Fruit fly (Drosophila melanogaster) whole organism, pupa: ENCODE data around the gene Cyp18a1.

Experiments used
- CG10348 ChIP-seq: fragments of 200-800 bp; sonication (Bioruptor generic); IDR thresholded peaks from 2 replicates; pipeline ENCODE4 v1.3.6; 2022; ENCODE audit warnings: missing biosample characterization, missing genetic modification characterization
- CG12605 ChIP-seq: fragments of 200-800 bp; sonication (Bioruptor generic); IDR thresholded peaks from 2 replicates; pipeline ENCODE4 v1.3.6; 2022; ENCODE audit warnings: missing biosample characterization, missing genetic modification characterization
- CG13204 ChIP-seq: fragments of 200-800 bp; sonication (Bioruptor generic); optimal IDR thresholded peaks from 2 replicates; lab custom pipeline; 2018; ENCODE audit warnings: missing biosample characterization, mild to moderate bottlenecking, missing genetic modification characterization, moderate library complexity
- CG14655 ChIP-seq: fragments of 200-800 bp; sonication (Bioruptor generic); optimal IDR thresholded peaks from 3 replicates; lab custom pipeline; 2017; ENCODE audit warnings: mild to moderate bottlenecking, missing biosample characterization, missing genetic modification reagents, missing genetic modification characterization
- CG15710 ChIP-seq: fragments of 200-800 bp; sonication (Bioruptor generic); optimal IDR thresholded peaks from 2 replicates; lab custom pipeline; 2018; ENCODE audit warnings: missing biosample characterization, mild to moderate bottlenecking, missing genetic modification characterization, moderate library complexity
- CG17806 ChIP-seq: fragments of 200-800 bp; sonication (Bioruptor generic); optimal IDR thresholded peaks from 2 replicates; lab custom pipeline; 2018; ENCODE audit warnings: missing biosample characterization, mild to moderate bottlenecking, missing genetic modification characterization, moderate library complexity
- CG32121 ChIP-seq: fragments of 200-800 bp; sonication (Bioruptor generic); IDR thresholded peaks from 2 replicates; pipeline ENCODE4 v1.3.6; 2022; ENCODE audit warnings: missing biosample characterization, missing genetic modification characterization
- CG34367 ChIP-seq: fragments of 200-800 bp; sonication (Bioruptor generic); optimal IDR thresholded peaks from 2 replicates; lab custom pipeline; 2018; ENCODE audit warnings: missing biosample characterization, mild to moderate bottlenecking, missing genetic modification characterization
- CG4496 ChIP-seq: fragments of 200-800 bp; sonication (Bioruptor generic); IDR thresholded peaks from 3 replicates; pipeline ENCODE4 v1.3.6; 2022; ENCODE audit warnings: missing biosample characterization, missing genetic modification characterization
- CG8159 ChIP-seq: fragments of 200-800 bp; sonication (Bioruptor generic); optimal IDR thresholded peaks from 3 replicates; lab custom pipeline; 2018; ENCODE audit warnings: missing biosample characterization, mild to moderate bottlenecking, missing genetic modification characterization, moderate library complexity
- CG8301 ChIP-seq: fragments of 200-800 bp; sonication (Bioruptor generic); optimal IDR thresholded peaks from 2 replicates; lab custom pipeline; 2018; ENCODE audit warnings: missing biosample characterization, mild to moderate bottlenecking, missing genetic modification characterization
- CG9948 ChIP-seq: fragments of 200-800 bp; sonication (Bioruptor generic); optimal IDR thresholded peaks from 2 replicates; lab custom pipeline; 2018; ENCODE audit warnings: missing biosample characterization, mild to moderate bottlenecking, missing genetic modification characterization, moderate library complexity
- D1 ChIP-seq: fragments of 200-800 bp; sonication (Bioruptor generic); optimal IDR thresholded peaks from 2 replicates; lab custom pipeline; 2018; ENCODE audit warnings: missing biosample characterization, mild to moderate bottlenecking, missing genetic modification characterization, moderate library complexity
- EcR ChIP-seq: fragments of 200-800 bp; sonication (Bioruptor generic); optimal IDR thresholded peaks from 3 replicates; lab custom pipeline; 2019; ENCODE audit warnings: missing biosample characterization, missing genetic modification characterization, mild to moderate bottlenecking, moderate library complexity, missing genetic modification reagents
- Ets98B ChIP-seq: fragments of 200-800 bp; sonication (Bioruptor generic); IDR thresholded peaks from 2 replicates; pipeline ENCODE4 v1.3.6; 2022; ENCODE audit warnings: missing biosample characterization, missing genetic modification characterization
- Pif1B ChIP-seq: fragments of 200-800 bp; sonication (Bioruptor generic); optimal IDR thresholded peaks from 3 replicates; lab custom pipeline; 2016; ENCODE audit warnings: missing biosample characterization, missing genetic modification characterization
- Snoo ChIP-seq: fragments of 200-800 bp; sonication (Bioruptor generic); optimal IDR thresholded peaks from 3 replicates; lab custom pipeline; 2017; ENCODE audit warnings: missing biosample characterization, mild to moderate bottlenecking, missing genetic modification characterization, inconsistent platforms
- fd96Ca ChIP-seq: fragments of 200-800 bp; sonication (Bioruptor generic); IDR thresholded peaks from 3 replicates; pipeline ENCODE4 v1.3.6; 2022; ENCODE audit warnings: missing biosample characterization, missing genetic modification characterization
- gl ChIP-seq: fragments of 200-800 bp; sonication (Bioruptor generic); optimal IDR thresholded peaks from 2 replicates; lab custom pipeline; 2018; ENCODE audit warnings: missing biosample characterization, mild to moderate bottlenecking, missing genetic modification characterization
- rn ChIP-seq: fragments of 200-800 bp; sonication (Bioruptor generic); IDR thresholded peaks from 2 replicates; pipeline ENCODE4 v1.3.6; 2022; ENCODE audit warnings: missing biosample characterization, missing genetic modification characterization

Cyp18a1 gene

dm6 chrX:18671545-18672174 is 21.2 kb downstream of the Cyp18a1 start:
- TF ChIP-seq CG13204 (GFP tag; lab: Kevin White, UChicago) = peak; percentile 56
- TF ChIP-seq EcR = peak; percentile 92
- TF ChIP-seq CG34367 (tag; lab: Kevin White, UChicago) = no peak
- no peak for TF ChIP-seq gl (tag; lab: Kevin White, UChicago)
- TF ChIP-seq CG4496 (GFP tag; lab: Robert Waterston, UW) = peak; percentile 8; the same call in 1 of the 3 replicates
- no peak for TF ChIP-seq CG8159 (tag; lab: Kevin White, UChicago)

- TF ChIP-seq D1 (tag; lab: Kevin White, UChicago) (no peak), CG17806 (tag; lab: Kevin White, UChicago) (no peak), CG34367 (tag; lab: Kevin White, UChicago) (no peak)
- TF ChIP-seq, all 21 proteins: peak for 0
These were observed 22.9 kb downstream of the Cyp18a1 start for dm6 chrX:18669811-18670477.

- TF ChIP-seq CG12605 (no peak), EcR (peak; percentile 84), CG14655 (GFP tag; lab: Kevin White, UChicago) (no peak)
These were observed 24.5 kb downstream of the Cyp18a1 start for dm6 chrX:18668293-18668692.

- TF ChIP-seq CG13204 (GFP tag; lab: Kevin White, UChicago) (peak; percentile 12), EcR (peak; percentile 71), D1 (tag; lab: Kevin White, UChicago) (no peak)
These were observed 27.1 kb downstream of the Cyp18a1 start for dm6 chrX:18665715-18666267.

- TF ChIP-seq Ets98B (GFP tag; lab: Robert Waterston, UW) = no peak
- TF ChIP-seq Snoo = no peak
- peak; percentile 54 for TF ChIP-seq CG8301 (tag; lab: Kevin White, UChicago)
These were observed 29.5 kb downstream of the Cyp18a1 start for dm6 chrX:18663362-18663761.

dm6 chrX:18662053-18662452 is 30.8 kb downstream of the Cyp18a1 start, which contains the start of gene CG6696:
Gene CG6696 (minus strand): TSS chrX:18662153.
- TF ChIP-seq Ets98B (GFP tag; lab: Robert Waterston, UW) (no peak), CG10348 (GFP tag; lab: Robert Waterston, UW) (no peak), Snoo (no peak), CG4496 (GFP tag; lab: Robert Waterston, UW) (no peak), CG34367 (tag; lab: Kevin White, UChicago) (no peak), D1 (tag; lab: Kevin White, UChicago) (no peak), Pif1B (GFP tag; lab: Kevin White, UChicago) (no peak), CG15710 (tag; lab: Kevin White, UChicago) (no peak), CG13204 (GFP tag; lab: Kevin White, UChicago) (no peak), fd96Ca (no peak)

- no peak for TF ChIP-seq CG10348 (GFP tag; lab: Robert Waterston, UW)
- no peak for TF ChIP-seq fd96Ca
- no peak for TF ChIP-seq CG8301 (tag; lab: Kevin White, UChicago)
- TF ChIP-seq CG14655 (GFP tag; lab: Kevin White, UChicago) = no peak
- no peak for TF ChIP-seq Ets98B (GFP tag; lab: Robert Waterston, UW)
- TF ChIP-seq CG8159 (tag; lab: Kevin White, UChicago) = peak; percentile 22
- no peak for TF ChIP-seq Snoo
- peak; percentile 28; the same call in 1 of the 3 replicates for TF ChIP-seq CG4496 (GFP tag; lab: Robert Waterston, UW)
- no peak for TF ChIP-seq CG17806 (tag; lab: Kevin White, UChicago)
- TF ChIP-seq CG32121 (GFP tag; lab: Robert Waterston, UW) = no peak
- no peak for TF ChIP-seq rn
- no peak for TF ChIP-seq Pif1B (GFP tag; lab: Kevin White, UChicago)
- 0 out of 2 replicates have a peak, but pooled peaks have one; percentile 10 for TF ChIP-seq CG12605
- no peak for TF ChIP-seq D1 (tag; lab: Kevin White, UChicago)
- peak; percentile 4 for TF ChIP-seq EcR
These were observed 35.3 kb downstream of the Cyp18a1 start, which contains the start of gene fu for dm6 chrX:18657502-18657947. Gene fu (plus strand): TSS chrX:18657755.

- TF ChIP-seq CG9948 = no peak
These were observed 35.8 kb downstream of the Cyp18a1 start, which contains the start of gene CG6659 for dm6 chrX:18657012-18657411. Gene CG6659 (minus strand): TSS chrX:18657286.
